Fruit fly (Drosophila melanogaster) whole organism, pupa: ENCODE data around the gene CG32192.

ENCODE experiments used
- CG10348 ChIP-seq: fragments of 200-800 bp; sonication (Bioruptor generic); IDR thresholded peaks from 2 replicates; pipeline ENCODE4 v1.3.6; 2022; ENCODE audit warnings: missing biosample characterization, missing genetic modification characterization
- EcR ChIP-seq: fragments of 200-800 bp; sonication (Bioruptor generic); optimal IDR thresholded peaks from 3 replicates; lab custom pipeline; 2019; ENCODE audit warnings: missing biosample characterization, missing genetic modification characterization, mild to moderate bottlenecking, moderate library complexity, missing genetic modification reagents
- Ets98B ChIP-seq: fragments of 200-800 bp; sonication (Bioruptor generic); IDR thresholded peaks from 2 replicates; pipeline ENCODE4 v1.3.6; 2022; ENCODE audit warnings: missing biosample characterization, missing genetic modification characterization
- fd96Ca ChIP-seq: fragments of 200-800 bp; sonication (Bioruptor generic); IDR thresholded peaks from 3 replicates; pipeline ENCODE4 v1.3.6; 2022; ENCODE audit warnings: missing biosample characterization, missing genetic modification characterization
- rn ChIP-seq: fragments of 200-800 bp; sonication (Bioruptor generic); IDR thresholded peaks from 2 replicates; pipeline ENCODE4 v1.3.6; 2022; ENCODE audit warnings: missing biosample characterization, missing genetic modification characterization

dm6 chr3L:18019645-18020509 lies 20.2 kb upstream of the CG32192 start:
- TF ChIP-seq rn (GFP tag; lab: Robert Waterston, UW) (no peak), Ets98B (GFP tag; lab: Robert Waterston, UW) (peak; percentile 75), fd96Ca (GFP tag; lab: Robert Waterston, UW) (no peak), CG10348 (GFP tag; lab: Robert Waterston, UW) (no peak), EcR (peak; percentile 82)
